Worm (Caenorhabditis elegans) whole organism, L4 larva: ENCODE results near the gene C24A8.6.

Experiments
- F37D6.2 ChIP-seq: sonication (generic microtip); optimal IDR thresholded peaks from 2 replicates; lab custom pipeline; 2016; ENCODE audit warnings: mild to moderate bottlenecking, missing genetic modification characterization, missing compliant biosample characterization
- F44E2.7 ChIP-seq: fragments of 200-800 bp; sonication (Bioruptor generic); IDR thresholded peaks from 2 replicates; pipeline ENCODE4 v2.1.2; 2022; ENCODE audit warnings: missing genetic modification characterization, missing compliant biosample characterization
- T20F7.1 ChIP-seq: fragments of 200-800 bp; sonication (Bioruptor generic); optimal IDR thresholded peaks from 2 replicates; lab custom pipeline; 2018; ENCODE audit warnings: mild to moderate bottlenecking, missing genetic modification characterization, missing compliant biosample characterization
- Y105C5A.15 ChIP-seq: fragments of 200-800 bp; sonication (Bioruptor generic); IDR thresholded peaks from 2 replicates; pipeline ENCODE4 v1.3.6; 2022; ENCODE audit warnings: missing genetic modification characterization, missing compliant biosample characterization
- ZK546.5 ChIP-seq, 2 experiments: sonication (generic microtip); optimal IDR thresholded peaks; 2 replicates each; lab custom pipeline; 2017; ENCODE audit warnings: missing biosample characterization in 2 of 2, missing genetic modification characterization in 2 of 2
- aly-2 ChIP-seq: sonication (generic microtip); optimal IDR thresholded peaks from 2 replicates; lab custom pipeline; 2018; ENCODE audit warnings: missing biosample characterization, missing genetic modification characterization
- attf-4 ChIP-seq: sonication (generic microtip); optimal IDR thresholded peaks from 3 replicates; lab custom pipeline; 2017; ENCODE audit warnings: missing biosample characterization, missing genetic modification characterization
- ceh-20 ChIP-seq: fragments of 200-800 bp; sonication (Bioruptor generic); IDR thresholded peaks from 2 replicates; pipeline ENCODE4 v1.3.6; 2022; ENCODE audit warnings: missing genetic modification reagents, missing genetic modification characterization, missing compliant biosample characterization
- ceh-82 ChIP-seq: sonication (generic microtip); optimal IDR thresholded peaks from 2 replicates; lab custom pipeline; 2017; ENCODE audit warnings: missing biosample characterization, missing genetic modification characterization
- ces-1 ChIP-seq: fragments of 150-350 bp; sonication (generic microtip); optimal IDR thresholded peaks from 4 replicates; lab custom pipeline; 2014; ENCODE audit warnings: missing biosample characterization, missing genetic modification reagents, missing genetic modification characterization
- daf-12 ChIP-seq: fragments of 150-350 bp; optimal IDR thresholded peaks from 2 replicates; lab custom pipeline; 2014; ENCODE audit warnings: missing biosample characterization, missing genetic modification reagents, missing genetic modification characterization
- dmd-9 ChIP-seq: fragments of 200-800 bp; sonication (Bioruptor generic); IDR thresholded peaks from 2 replicates; pipeline ENCODE4 v1.3.6; 2022; ENCODE audit warnings: missing genetic modification reagents, missing genetic modification characterization, missing compliant biosample characterization
- dpl-1 ChIP-seq: fragments of 150-350 bp; optimal IDR thresholded peaks from 2 replicates; lab custom pipeline; 2014; ENCODE audit warnings: missing biosample characterization, missing genetic modification reagents, missing genetic modification characterization
- duxl-1 ChIP-seq: sonication (generic microtip); optimal IDR thresholded peaks from 2 replicates; lab custom pipeline; 2016; ENCODE audit warnings: mild to moderate bottlenecking, missing genetic modification characterization, moderate library complexity, missing compliant biosample characterization; ENCODE audit not compliant: poor library complexity
- egl-27 ChIP-seq: sonication (generic microtip); optimal IDR thresholded peaks from 3 replicates; lab custom pipeline; 2017; ENCODE audit warnings: missing biosample characterization, missing genetic modification reagents, missing genetic modification characterization
- gei-8 ChIP-seq: fragments of 200-800 bp; sonication (Bioruptor generic); optimal IDR thresholded peaks from 2 replicates; lab custom pipeline; 2018; ENCODE audit warnings: mild to moderate bottlenecking, missing genetic modification characterization, missing compliant biosample characterization
- hif-1 ChIP-seq, 2 experiments: sonication (generic microtip); optimal IDR thresholded peaks; 2 replicates each; lab custom pipeline; 2016 to 2017; ENCODE audit warnings: missing compliant biosample characterization in 2 of 2, missing genetic modification characterization in 2 of 2, missing genetic modification reagents in 2 of 2, missing genotype in 2 of 2, mild to moderate bottlenecking in 1 of 2
- lin-1 ChIP-seq: fragments of 200-800 bp; sonication (Bioruptor generic); IDR thresholded peaks from 2 replicates; pipeline ENCODE4 v1.3.6; 2022; ENCODE audit warnings: missing genetic modification reagents, missing genetic modification characterization, missing compliant biosample characterization
- lin-13 ChIP-seq: fragments of 150-350 bp; optimal IDR thresholded peaks from 2 replicates; lab custom pipeline; 2014; ENCODE audit warnings: missing biosample characterization, missing genetic modification reagents, missing genetic modification characterization
- lin-39 ChIP-seq: fragments of 150-350 bp; optimal IDR thresholded peaks from 2 replicates; lab custom pipeline; 2014; ENCODE audit warnings: missing biosample characterization, missing genetic modification reagents, missing genetic modification characterization
- madf-5 ChIP-seq, 2 experiments: fragments of 200-800 bp; sonication (Bioruptor generic); IDR thresholded peaks; 2 replicates each; pipeline ENCODE4 v1.3.6; 2022; ENCODE audit warnings: missing compliant biosample characterization in 2 of 2, missing genetic modification characterization in 2 of 2
- madf-9 ChIP-seq: fragments of 200-800 bp; sonication (Bioruptor generic); conservative IDR thresholded peaks from 2 replicates; pipeline ENCODE4 v1.3.6; 2022; ENCODE audit warnings: missing genetic modification reagents, missing genetic modification characterization, missing compliant biosample characterization
- mdl-1 ChIP-seq, 2 experiments: fragments of 150-350 bp in 1 of 2; sonication (generic microtip) in 1 of 2; optimal IDR thresholded peaks; 2 replicates each; lab custom pipeline; 2014 to 2017; ENCODE audit warnings: missing biosample characterization in 2 of 2, missing genetic modification characterization in 2 of 2
- mxl-2 ChIP-seq: fragments of 200-800 bp; sonication (Bioruptor generic); conservative IDR thresholded peaks from 2 replicates; pipeline ENCODE4 v1.3.6; 2022; ENCODE audit warnings: missing genetic modification reagents, missing genetic modification characterization, missing compliant biosample characterization
- mxl-3 ChIP-seq: fragments of 200-800 bp; sonication (Bioruptor generic); optimal IDR thresholded peaks from 2 replicates; lab custom pipeline; 2018; ENCODE audit warnings: mild to moderate bottlenecking, missing genetic modification characterization, missing compliant biosample characterization
- nhr-102 ChIP-seq: sonication (generic microtip); optimal IDR thresholded peaks from 2 replicates; lab custom pipeline; 2016; ENCODE audit warnings: mild to moderate bottlenecking, missing genetic modification characterization, moderate library complexity, missing compliant biosample characterization
- nhr-237 ChIP-seq: sonication (generic microtip); optimal IDR thresholded peaks from 2 replicates; lab custom pipeline; 2017; ENCODE audit warnings: missing biosample characterization, missing genetic modification characterization
- nhr-41 ChIP-seq: fragments of 200-800 bp; sonication (Bioruptor generic); IDR thresholded peaks from 2 replicates; pipeline ENCODE4 v1.3.6; 2022; ENCODE audit warnings: missing genetic modification reagents, missing genetic modification characterization, missing compliant biosample characterization
- nhr-48 ChIP-seq: sonication (generic microtip); optimal IDR thresholded peaks from 2 replicates; lab custom pipeline; 2016; ENCODE audit warnings: mild to moderate bottlenecking, missing genetic modification characterization, missing compliant biosample characterization
- nhr-6 ChIP-seq: fragments of 150-350 bp; optimal IDR thresholded peaks from 2 replicates; lab custom pipeline; 2014; ENCODE audit warnings: missing biosample characterization, missing genetic modification characterization
- php-3 ChIP-seq: fragments of 200-800 bp; sonication (Bioruptor generic); IDR thresholded peaks from 2 replicates; pipeline ENCODE4 v1.3.6; 2022; ENCODE audit warnings: missing genetic modification reagents, missing genetic modification characterization, missing compliant biosample characterization
- pqm-1 ChIP-seq: sonication (generic microtip); optimal IDR thresholded peaks from 2 replicates; lab custom pipeline; 2017; ENCODE audit warnings: missing biosample characterization, missing genetic modification characterization
- rbr-2 ChIP-seq: sonication (generic microtip); optimal IDR thresholded peaks from 2 replicates; lab custom pipeline; 2016; ENCODE audit warnings: missing genotype, missing genetic modification characterization, missing compliant biosample characterization
- saeg-2 ChIP-seq: fragments of 200-800 bp; sonication (Bioruptor generic); IDR thresholded peaks from 2 replicates; pipeline ENCODE4 v1.3.6; 2022; ENCODE audit warnings: missing genetic modification reagents, missing genetic modification characterization, missing compliant biosample characterization
- set-16 ChIP-seq: fragments of 200-800 bp; sonication (Bioruptor generic); IDR thresholded peaks from 2 replicates; pipeline ENCODE4 v1.3.6; 2022; ENCODE audit warnings: missing genetic modification reagents, missing genetic modification characterization, missing compliant biosample characterization
- skn-1 ChIP-seq: fragments of 150-350 bp; optimal IDR thresholded peaks from 2 replicates; lab custom pipeline; 2014; ENCODE audit warnings: missing biosample characterization, missing genetic modification characterization
- tra-1 ChIP-seq: fragments of 200-800 bp; sonication (Bioruptor generic); IDR thresholded peaks from 2 replicates; pipeline ENCODE4 v1.3.6; 2022; ENCODE audit warnings: missing genetic modification reagents, missing genetic modification characterization, missing compliant biosample characterization
- unc-39 ChIP-seq: sonication (generic microtip); optimal IDR thresholded peaks from 2 replicates; lab custom pipeline; 2017; ENCODE audit warnings: missing biosample characterization, missing genetic modification characterization
- unc-62 ChIP-seq, 3 experiments: fragments of 150-350 bp in 1 of 3; sonication (generic microtip); optimal IDR thresholded peaks in 2 of 3; peaks in 1 of 3; 1 replicate in 1 of 3; 2 replicates in 2 of 3; lab custom pipeline; 2014 to 2017; ENCODE audit warnings: missing biosample characterization in 3 of 3, missing genetic modification characterization in 3 of 3, missing genetic modification reagents in 3 of 3, missing genotype in 1 of 3

C24A8.6 gene

DNA sequence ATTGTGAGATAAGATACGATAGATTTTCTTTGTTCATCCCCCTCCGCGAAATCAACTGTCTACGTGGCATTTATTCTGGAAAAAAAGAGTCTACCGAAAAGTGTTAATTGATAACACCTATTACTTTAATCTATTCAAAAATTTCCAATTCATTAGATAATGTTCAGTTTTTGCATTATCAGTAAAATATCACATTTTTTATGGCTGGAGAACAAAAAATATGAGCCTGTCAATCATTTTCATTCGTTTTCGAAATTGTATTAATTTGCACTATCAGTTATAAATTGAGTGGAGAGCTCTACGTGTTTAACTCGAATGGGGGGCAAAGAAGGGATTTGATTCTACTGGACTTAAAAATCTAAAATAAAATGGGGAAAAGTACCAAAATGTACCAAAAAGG lies 26.8 kb upstream of the C24A8.6 start:
- TF ChIP-seq tra-1 (GFP tag; lab: Robert Waterston, UW), result peak; percentile 82
- TF ChIP-seq php-3 (GFP tag; lab: Robert Waterston, UW), result peak; percentile 79
- peak; percentile 36 for TF ChIP-seq pqm-1
- TF ChIP-seq skn-1 (tag; lab: Kevin White, UChicago), result no peak
- no peak for TF ChIP-seq ZK546.5 (tag; optimal IDR thresholded peaks at IDR 0.05; lab: Kevin White, UChicago)
- no peak for TF ChIP-seq aly-2 (tag; lab: Kevin White, UChicago)
- TF ChIP-seq, all 104 proteins: peak for 3

DNA sequence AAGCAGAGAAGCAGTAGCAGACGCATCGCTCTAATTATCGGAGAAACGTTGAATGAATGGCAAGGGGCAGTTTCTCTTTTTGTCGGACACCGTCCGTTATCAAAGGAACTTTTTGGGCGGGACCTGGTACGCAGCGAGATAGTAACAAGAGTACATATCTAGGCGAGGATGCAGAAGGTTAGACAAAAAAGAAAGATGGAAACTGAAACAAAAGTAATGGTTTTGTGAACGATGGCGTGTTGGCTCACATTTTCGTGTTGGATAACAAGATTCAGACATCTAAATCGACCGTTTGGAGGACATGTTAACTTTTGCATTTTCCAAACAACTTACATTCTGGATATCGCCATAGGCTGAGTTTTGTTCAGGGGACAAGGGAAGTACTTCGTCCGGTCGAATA lies 25.3 kb upstream of the C24A8.6 start, which contains the start of gene F14H12.6:
TSS of gene F14H12.6 (minus strand) at position 101 of the 400 bp plus-strand sequence.
- TF ChIP-seq madf-5 (GFP tag; IDR thresholded peaks at IDR 0.05; lab: Robert Waterston, UW), result no peak
- TF ChIP-seq tra-1 (GFP tag; lab: Robert Waterston, UW), result no peak
- no peak for TF ChIP-seq egl-27 (tag; lab: Kevin White, UChicago)

DNA sequence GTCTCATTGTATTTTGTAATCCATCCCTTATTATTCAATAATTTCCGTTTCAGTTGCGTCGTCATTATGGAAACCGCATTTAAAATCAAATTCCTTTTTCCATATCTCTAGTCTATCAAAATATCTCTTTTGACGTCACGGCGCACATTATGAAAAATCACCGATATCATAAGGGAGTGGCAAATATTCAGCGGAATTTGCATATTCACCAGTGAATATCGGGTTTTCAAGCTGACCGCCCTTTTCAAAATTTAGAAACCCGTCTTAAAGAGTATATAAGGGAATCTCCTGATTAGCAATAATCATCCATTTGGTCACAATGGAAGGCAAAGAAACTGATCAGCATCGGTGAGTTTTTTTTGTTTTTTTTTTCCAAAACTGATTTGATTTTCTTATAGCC lies 21.1 kb upstream of the C24A8.6 start, which contains the start of gene col-165:
TSS of gene col-165 (plus strand) at position 301 of the 400 bp plus-strand sequence.
- TF ChIP-seq nhr-48 (tag; lab: Kevin White, UChicago) (no peak), ceh-20 (GFP tag; lab: Robert Waterston, UW) (no peak), gei-8 (GFP tag; lab: Kevin White, UChicago) (no peak), ceh-82 (tag; lab: Kevin White, UChicago) (no peak), dpl-1 (GFP tag; lab: Kevin White, UChicago) (no peak), hif-1 (tag; optimal IDR thresholded peaks at IDR 0.05; lab: Kevin White, UChicago) (no peak), lin-39 (tag; lab: Kevin White, UChicago) (no peak), rbr-2 (tag; lab: Kevin White, UChicago) (no peak), F44E2.7 (GFP tag; lab: Robert Waterston, UW) (no peak)

DNA sequence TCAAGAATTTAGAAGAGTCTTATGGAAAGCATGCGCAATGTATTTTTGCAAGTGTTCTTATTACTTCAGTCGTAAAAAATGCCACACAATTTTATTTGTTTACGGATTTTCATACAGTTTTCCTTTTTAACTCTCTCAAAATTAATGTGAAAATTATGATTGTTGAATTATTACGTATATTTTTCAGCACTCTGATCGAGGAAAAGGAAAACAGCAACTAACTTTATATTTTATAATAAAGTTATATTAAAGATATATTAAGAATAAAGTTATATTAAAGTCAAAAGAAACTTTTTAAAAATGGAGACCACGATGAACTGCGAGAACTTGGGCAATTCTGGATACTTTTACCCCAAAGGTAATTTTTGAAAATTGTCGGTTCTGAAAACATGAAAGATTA lies 18.0 kb upstream of the C24A8.6 start, which contains the start of gene F14H12.2:
TSS of gene F14H12.2 (plus strand) at position 301 of the 400 bp plus-strand sequence.
- TF ChIP-seq lin-1 (GFP tag; lab: Robert Waterston, UW) (no peak), attf-4 (tag; lab: Kevin White, UChicago) (no peak), unc-39 (tag; lab: Kevin White, UChicago) (no peak), unc-62 (GFP tag; optimal IDR thresholded peaks at IDR 0.05 in 1 of 2; lab: Kevin White, UChicago) (no peak), unc-62 (tag; optimal IDR thresholded peaks at IDR 0.05; lab: Kevin White, UChicago) (no peak), rbr-2 (tag; lab: Kevin White, UChicago) (no peak), set-16 (no peak), lin-39 (tag; lab: Kevin White, UChicago) (no peak), dmd-9 (GFP tag; lab: Robert Waterston, UW) (no peak), T20F7.1 (no peak), ces-1 (GFP tag; lab: Kevin White, UChicago) (no peak), madf-9 (GFP tag; lab: Robert Waterston, UW) (no peak), nhr-6 (tag; lab: Kevin White, UChicago) (no peak), nhr-48 (tag; lab: Kevin White, UChicago) (no peak), mxl-2 (GFP tag; lab: Robert Waterston, UW) (no peak), nhr-237 (tag; lab: Kevin White, UChicago) (no peak), mdl-1 (tag; optimal IDR thresholded peaks at IDR 0.05; lab: Kevin White, UChicago) (no peak), lin-13 (GFP tag; lab: Kevin White, UChicago) (no peak), mxl-3 (no peak)

DNA sequence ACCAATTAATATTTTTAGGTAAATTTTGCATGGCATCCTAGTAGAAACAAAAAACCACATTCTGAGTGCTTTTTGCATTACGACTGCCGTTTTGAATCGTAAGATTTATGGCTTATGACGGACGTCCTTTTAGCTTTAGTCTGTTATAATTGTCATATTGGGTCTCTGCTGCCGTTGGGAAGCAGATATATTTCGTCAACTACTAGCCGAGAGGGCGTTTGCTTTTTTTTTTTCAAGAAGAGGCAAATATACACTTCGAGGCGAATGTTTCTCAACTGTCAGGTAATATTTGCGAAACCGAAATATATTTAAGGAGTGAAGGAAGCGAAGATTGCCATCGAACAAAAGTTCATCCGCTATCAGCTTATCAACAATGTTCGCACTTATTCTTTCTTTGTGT lies 11.7 kb upstream of the C24A8.6 start, which contains the start of gene F14H12.3:
TSS of gene F14H12.3 (plus strand) at position 301 of the 400 bp plus-strand sequence.
- TF ChIP-seq saeg-2 (GFP tag; lab: Robert Waterston, UW), result no peak
- TF ChIP-seq nhr-41 (GFP tag; lab: Robert Waterston, UW), result no peak
- TF ChIP-seq T20F7.1, result no peak
- no peak for TF ChIP-seq mxl-2 (GFP tag; lab: Robert Waterston, UW)
- no peak for TF ChIP-seq attf-4 (tag; lab: Kevin White, UChicago)
- no peak for TF ChIP-seq daf-12 (tag; lab: Kevin White, UChicago)
- no peak for TF ChIP-seq Y105C5A.15 (GFP tag; lab: Robert Waterston, UW)
- no peak for TF ChIP-seq nhr-102 (tag; lab: Kevin White, UChicago)
- no peak for TF ChIP-seq mdl-1 (tag; optimal IDR thresholded peaks at IDR 0.05; lab: Kevin White, UChicago)
- no peak for TF ChIP-seq F37D6.2 (tag; lab: Kevin White, UChicago)
- no peak for TF ChIP-seq duxl-1 (tag; lab: Kevin White, UChicago)
- TF ChIP-seq lin-39 (tag; lab: Kevin White, UChicago), result no peak
- TF ChIP-seq nhr-6 (tag; lab: Kevin White, UChicago), result no peak
